Worm (Caenorhabditis elegans) whole organism, young adult: ENCODE data around the gene F46B3.9.

Experiments used
- F52B5.7 ChIP-seq: sonication (generic microtip); optimal IDR thresholded peaks from 2 replicates; lab custom pipeline; 2016; ENCODE audit warnings: mild to moderate bottlenecking, missing genetic modification characterization, missing compliant biosample characterization
- atf-7 ChIP-seq: sonication (generic microtip); optimal IDR thresholded peaks from 2 replicates; lab custom pipeline; 2017; ENCODE audit warnings: mild to moderate bottlenecking, missing genetic modification characterization, missing compliant biosample characterization
- hsf-1 ChIP-seq: fragments of 200-800 bp; sonication (Bioruptor generic); IDR thresholded peaks from 2 replicates; pipeline ENCODE4 v1.3.6; 2022; ENCODE audit warnings: missing genetic modification reagents, missing genetic modification characterization, missing compliant biosample characterization
- lsl-1 ChIP-seq: fragments of 200-800 bp; sonication (Bioruptor generic); optimal IDR thresholded peaks from 2 replicates; lab custom pipeline; 2018; ENCODE audit warnings: mild to moderate bottlenecking, missing genetic modification characterization, moderate library complexity, missing compliant biosample characterization
- madf-6 ChIP-seq: fragments of 200-800 bp; sonication (Bioruptor generic); IDR thresholded peaks from 2 replicates; pipeline ENCODE4 v1.3.6; 2022; ENCODE audit warnings: missing genetic modification reagents, missing genetic modification characterization, missing compliant biosample characterization
- nhr-90 ChIP-seq: sonication (generic microtip); optimal IDR thresholded peaks from 2 replicates; lab custom pipeline; 2016; ENCODE audit warnings: missing genotype, mild to moderate bottlenecking, missing genetic modification characterization, missing compliant biosample characterization
- ztf-28 ChIP-seq: fragments of 200-800 bp; sonication (Bioruptor generic); IDR thresholded peaks from 2 replicates; pipeline ENCODE4 v1.3.6; 2022; ENCODE audit warnings: missing genetic modification reagents, missing genetic modification characterization, missing compliant biosample characterization

DNA sequence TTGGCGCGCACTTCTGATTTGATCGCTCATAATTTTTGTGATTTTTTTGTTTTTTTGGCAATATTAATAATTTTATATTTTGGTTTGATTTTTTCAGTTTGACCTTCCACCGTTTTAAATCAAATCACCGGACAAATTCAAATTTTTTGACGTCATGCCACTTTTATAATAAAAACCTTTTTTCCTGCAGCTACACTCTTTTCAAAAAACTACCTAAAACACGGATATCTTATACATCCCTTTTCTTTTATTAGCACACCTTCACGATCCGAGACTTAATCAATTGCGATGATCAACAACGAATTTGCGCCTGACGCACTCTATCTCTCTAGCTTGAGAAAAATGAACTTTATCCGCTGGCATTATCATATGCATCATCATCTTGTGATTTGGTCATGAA, 16.4 kb downstream of the F46B3.9 start, which contains the start of gene grd-2:
- TF ChIP-seq atf-7 (tag; lab: Kevin White, UChicago) (no peak), F52B5.7 (tag; lab: Kevin White, UChicago) (no peak), nhr-90 (tag; lab: Kevin White, UChicago) (no peak), madf-6 (GFP tag; lab: Robert Waterston, UW) (no peak), ztf-28 (GFP tag; lab: Robert Waterston, UW) (no peak), hsf-1 (GFP tag; lab: Robert Waterston, UW) (no peak), lsl-1 (GFP tag; lab: Kevin White, UChicago) (no peak)
